Worm (Caenorhabditis elegans) whole organism, L4 larva: ENCODE results near the gene srx-87.

Experiments used
- F37D6.2 ChIP-seq: sonication (generic microtip); optimal IDR thresholded peaks from 2 replicates; lab custom pipeline; 2016; ENCODE audit warnings: mild to moderate bottlenecking, missing genetic modification characterization, missing compliant biosample characterization
- F49E8.2 ChIP-seq: sonication (generic microtip); optimal IDR thresholded peaks from 2 replicates; lab custom pipeline; 2016; ENCODE audit warnings: missing compliant biosample characterization, mild to moderate bottlenecking, missing genetic modification characterization, borderline replicate concordance
- Y105C5A.15 ChIP-seq: fragments of 200-800 bp; sonication (Bioruptor generic); IDR thresholded peaks from 2 replicates; pipeline ENCODE4 v1.3.6; 2022; ENCODE audit warnings: missing genetic modification characterization, missing compliant biosample characterization
- Y48G9A.11 ChIP-seq: fragments of 200-800 bp; sonication (Bioruptor generic); IDR thresholded peaks from 2 replicates; pipeline ENCODE4 v1.3.6; 2022; ENCODE audit warnings: missing genetic modification reagents, missing genetic modification characterization, missing compliant biosample characterization
- Y75B8A.6 ChIP-seq: fragments of 200-800 bp; sonication (Bioruptor generic); IDR thresholded peaks from 2 replicates; pipeline ENCODE4 v1.3.6; 2022; ENCODE audit warnings: missing genetic modification reagents, missing genetic modification characterization, missing compliant biosample characterization
- aha-1 ChIP-seq: fragments of 150-350 bp; peaks from one replicate; lab custom pipeline; 2014; ENCODE audit warnings: missing biosample characterization, missing genetic modification characterization
- aly-2 ChIP-seq: sonication (generic microtip); optimal IDR thresholded peaks from 2 replicates; lab custom pipeline; 2018; ENCODE audit warnings: missing biosample characterization, missing genetic modification characterization
- attf-4 ChIP-seq: sonication (generic microtip); optimal IDR thresholded peaks from 3 replicates; lab custom pipeline; 2017; ENCODE audit warnings: missing biosample characterization, missing genetic modification characterization
- ceh-28 ChIP-seq: fragments of 150-350 bp; optimal IDR thresholded peaks from 2 replicates; lab custom pipeline; 2014; ENCODE audit warnings: missing biosample characterization, missing genetic modification reagents, missing genetic modification characterization
- ceh-32 ChIP-seq: sonication (generic microtip); optimal IDR thresholded peaks from 2 replicates; lab custom pipeline; 2016; ENCODE audit warnings: mild to moderate bottlenecking, missing genetic modification characterization, missing compliant biosample characterization; ENCODE audit not compliant: poor library complexity
- ceh-82 ChIP-seq: sonication (generic microtip); optimal IDR thresholded peaks from 2 replicates; lab custom pipeline; 2017; ENCODE audit warnings: missing biosample characterization, missing genetic modification characterization
- cey-2 ChIP-seq: sonication (generic microtip); optimal IDR thresholded peaks from 3 replicates; lab custom pipeline; 2017; ENCODE audit warnings: missing genetic modification characterization, mild to moderate bottlenecking, missing compliant biosample characterization, antibody characterized with exemption, borderline replicate concordance; ENCODE audit not compliant: insufficient read depth
- daf-19 ChIP-seq: fragments of 200-800 bp; sonication (Bioruptor generic); conservative IDR thresholded peaks from 2 replicates; pipeline ENCODE4 v1.3.6; 2022; ENCODE audit warnings: missing genetic modification characterization, missing compliant biosample characterization
- dmd-6 ChIP-seq: fragments of 200-800 bp; sonication (Bioruptor generic); IDR thresholded peaks from 2 replicates; pipeline ENCODE4 v1.3.6; 2022; ENCODE audit warnings: missing genetic modification reagents, missing genetic modification characterization, missing compliant biosample characterization
- dmd-8 ChIP-seq: fragments of 200-800 bp; sonication (Bioruptor generic); IDR thresholded peaks from 2 replicates; pipeline ENCODE4 v1.3.6; 2022; ENCODE audit warnings: missing genetic modification characterization, missing compliant biosample characterization
- duxl-1 ChIP-seq: sonication (generic microtip); optimal IDR thresholded peaks from 2 replicates; lab custom pipeline; 2016; ENCODE audit warnings: mild to moderate bottlenecking, missing genetic modification characterization, moderate library complexity, missing compliant biosample characterization; ENCODE audit not compliant: poor library complexity
- fkh-10 ChIP-seq: fragments of 150-350 bp; optimal IDR thresholded peaks from 2 replicates; lab custom pipeline; 2014; ENCODE audit warnings: missing biosample characterization, missing genetic modification reagents, missing genetic modification characterization
- fos-1 ChIP-seq: fragments of 150-350 bp; optimal IDR thresholded peaks from 2 replicates; lab custom pipeline; 2014; ENCODE audit warnings: missing biosample characterization, missing genetic modification characterization
- hif-1 ChIP-seq, 2 experiments: sonication (generic microtip); optimal IDR thresholded peaks; 2 replicates each; lab custom pipeline; 2016 to 2017; ENCODE audit warnings: missing compliant biosample characterization in 2 of 2, missing genetic modification characterization in 2 of 2, missing genetic modification reagents in 2 of 2, missing genotype in 2 of 2, mild to moderate bottlenecking in 1 of 2
- hmg-1.1 ChIP-seq: fragments of 200-800 bp; sonication (Bioruptor generic); IDR thresholded peaks from 2 replicates; pipeline ENCODE4 v1.3.6; 2022; ENCODE audit warnings: missing genetic modification reagents, missing genetic modification characterization, missing compliant biosample characterization
- jun-1 ChIP-seq: fragments of 150-350 bp; optimal IDR thresholded peaks from 2 replicates; lab custom pipeline; 2014; ENCODE audit warnings: missing biosample characterization, missing genetic modification reagents, missing genetic modification characterization
- lin-13 ChIP-seq: fragments of 150-350 bp; optimal IDR thresholded peaks from 2 replicates; lab custom pipeline; 2014; ENCODE audit warnings: missing biosample characterization, missing genetic modification reagents, missing genetic modification characterization
- lsy-2 ChIP-seq, 2 experiments: fragments of 150-350 bp in 1 of 2; sonication (generic microtip) in 1 of 2; optimal IDR thresholded peaks; 2 replicates each; lab custom pipeline; 2014 to 2017; ENCODE audit warnings: missing biosample characterization in 2 of 2, missing genetic modification characterization in 2 of 2
- madf-9 ChIP-seq: fragments of 200-800 bp; sonication (Bioruptor generic); conservative IDR thresholded peaks from 2 replicates; pipeline ENCODE4 v1.3.6; 2022; ENCODE audit warnings: missing genetic modification reagents, missing genetic modification characterization, missing compliant biosample characterization
- mep-1 ChIP-seq: fragments of 150-350 bp; sonication (generic microtip); optimal IDR thresholded peaks from 3 replicates; lab custom pipeline; 2014; ENCODE audit warnings: missing biosample characterization, missing genetic modification characterization
- mes-2 ChIP-seq: sonication (generic microtip); optimal IDR thresholded peaks from 2 replicates; lab custom pipeline; 2016; ENCODE audit warnings: missing genotype, mild to moderate bottlenecking, missing genetic modification characterization, missing compliant biosample characterization; ENCODE audit not compliant: poor library complexity, severe bottlenecking
- mxl-2 ChIP-seq: fragments of 200-800 bp; sonication (Bioruptor generic); conservative IDR thresholded peaks from 2 replicates; pipeline ENCODE4 v1.3.6; 2022; ENCODE audit warnings: missing genetic modification reagents, missing genetic modification characterization, missing compliant biosample characterization
- mxl-3 ChIP-seq: fragments of 200-800 bp; sonication (Bioruptor generic); optimal IDR thresholded peaks from 2 replicates; lab custom pipeline; 2018; ENCODE audit warnings: mild to moderate bottlenecking, missing genetic modification characterization, missing compliant biosample characterization
- nhr-10 ChIP-seq: fragments of 150-350 bp; optimal IDR thresholded peaks from 2 replicates; lab custom pipeline; 2014; ENCODE audit warnings: missing biosample characterization, missing genetic modification characterization
- nhr-102 ChIP-seq: sonication (generic microtip); optimal IDR thresholded peaks from 2 replicates; lab custom pipeline; 2016; ENCODE audit warnings: mild to moderate bottlenecking, missing genetic modification characterization, moderate library complexity, missing compliant biosample characterization
- nhr-42 ChIP-seq: fragments of 200-800 bp; sonication (Bioruptor generic); IDR thresholded peaks from 2 replicates; pipeline ENCODE4 v1.3.6; 2022; ENCODE audit warnings: missing genetic modification characterization, missing compliant biosample characterization
- nhr-48 ChIP-seq: sonication (generic microtip); optimal IDR thresholded peaks from 2 replicates; lab custom pipeline; 2016; ENCODE audit warnings: mild to moderate bottlenecking, missing genetic modification characterization, missing compliant biosample characterization
- nhr-77 ChIP-seq: fragments of 150-350 bp; optimal IDR thresholded peaks from 2 replicates; lab custom pipeline; 2014; ENCODE audit warnings: missing biosample characterization, missing genetic modification characterization
- pha-4 ChIP-seq, 2 experiments: fragments of 150-350 bp in 1 of 2; fragments of 200-800 bp in 1 of 2; sonication (Bioruptor generic) in 1 of 2; IDR thresholded peaks in 1 of 2; optimal IDR thresholded peaks in 1 of 2; 2 replicates each; pipeline versions ENCODE4 v1.3.6 to Lab custom; 2014 to 2022; ENCODE audit warnings: missing genetic modification characterization in 2 of 2, missing genetic modification reagents in 2 of 2, missing biosample characterization in 1 of 2, missing compliant biosample characterization in 1 of 2
- pqm-1 ChIP-seq: sonication (generic microtip); optimal IDR thresholded peaks from 2 replicates; lab custom pipeline; 2017; ENCODE audit warnings: missing biosample characterization, missing genetic modification characterization
- rbr-2 ChIP-seq: sonication (generic microtip); optimal IDR thresholded peaks from 2 replicates; lab custom pipeline; 2016; ENCODE audit warnings: missing genotype, missing genetic modification characterization, missing compliant biosample characterization
- saeg-2 ChIP-seq: fragments of 200-800 bp; sonication (Bioruptor generic); IDR thresholded peaks from 2 replicates; pipeline ENCODE4 v1.3.6; 2022; ENCODE audit warnings: missing genetic modification reagents, missing genetic modification characterization, missing compliant biosample characterization
- set-16 ChIP-seq: fragments of 200-800 bp; sonication (Bioruptor generic); IDR thresholded peaks from 2 replicates; pipeline ENCODE4 v1.3.6; 2022; ENCODE audit warnings: missing genetic modification reagents, missing genetic modification characterization, missing compliant biosample characterization
- skn-1 ChIP-seq: fragments of 150-350 bp; optimal IDR thresholded peaks from 2 replicates; lab custom pipeline; 2014; ENCODE audit warnings: missing biosample characterization, missing genetic modification characterization
- snpc-4 ChIP-seq: fragments of 150-350 bp; optimal IDR thresholded peaks from 2 replicates; lab custom pipeline; 2014; ENCODE audit warnings: missing biosample characterization, missing genetic modification characterization
- tag-97 ChIP-seq: fragments of 200-800 bp; sonication (Bioruptor generic); IDR thresholded peaks from 2 replicates; pipeline ENCODE4 v1.3.6; 2022; ENCODE audit warnings: missing genetic modification characterization, missing compliant biosample characterization
- unc-130 ChIP-seq: sonication (generic microtip); optimal IDR thresholded peaks from 2 replicates; lab custom pipeline; 2016; ENCODE audit warnings: missing genetic modification reagents, missing genetic modification characterization, missing compliant biosample characterization
- unc-62 ChIP-seq, 3 experiments: fragments of 150-350 bp in 1 of 3; sonication (generic microtip); optimal IDR thresholded peaks in 2 of 3; peaks in 1 of 3; 1 replicate in 1 of 3; 2 replicates in 2 of 3; lab custom pipeline; 2014 to 2017; ENCODE audit warnings: missing biosample characterization in 3 of 3, missing genetic modification characterization in 3 of 3, missing genetic modification reagents in 3 of 3, missing genotype in 1 of 3
- zip-11 ChIP-seq: fragments of 200-800 bp; sonication (Bioruptor generic); IDR thresholded peaks from 2 replicates; pipeline ENCODE4 v1.3.6; 2022; ENCODE audit warnings: missing genetic modification characterization, missing compliant biosample characterization
- ztf-11 ChIP-seq: fragments of 150-350 bp; optimal IDR thresholded peaks from 2 replicates; lab custom pipeline; 2014; ENCODE audit warnings: missing biosample characterization, missing genetic modification characterization
- ztf-7 ChIP-seq: fragments of 150-350 bp; optimal IDR thresholded peaks from 2 replicates; lab custom pipeline; 2014; ENCODE audit warnings: missing biosample characterization, missing genetic modification characterization

srx-87 gene

DNA sequence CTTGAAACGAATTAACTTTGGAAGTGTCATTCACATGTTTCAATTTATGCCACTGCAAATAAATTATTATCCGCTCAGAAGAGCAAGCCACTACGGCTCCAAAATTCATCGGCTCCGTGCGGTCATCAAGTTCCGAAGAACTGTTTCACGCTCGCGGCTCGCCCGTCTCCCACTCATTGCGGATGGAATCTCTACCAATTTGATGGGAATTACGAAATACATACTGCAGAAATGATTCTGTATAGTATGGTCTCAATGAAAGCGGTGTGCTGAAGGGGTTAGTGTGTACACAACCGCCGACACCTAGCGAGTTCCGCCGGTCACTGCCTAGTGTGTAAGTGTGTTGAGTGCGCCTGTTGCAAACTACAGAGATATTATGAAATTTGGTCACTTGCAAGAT lies 20.4 kb downstream of the srx-87 start:
- no peak for TF ChIP-seq attf-4 (tag; lab: Kevin White, UChicago)
- TF ChIP-seq duxl-1 (tag; lab: Kevin White, UChicago): no peak
- no peak for TF ChIP-seq dmd-8 (GFP tag; lab: Robert Waterston, UW)
- TF ChIP-seq lin-13 (GFP tag; lab: Kevin White, UChicago): no peak
- no peak for TF ChIP-seq unc-130 (GFP tag; lab: Kevin White, UChicago)
- no peak for TF ChIP-seq fkh-10 (GFP tag; lab: Kevin White, UChicago)
- no peak for TF ChIP-seq ceh-82 (tag; lab: Kevin White, UChicago)
- no peak for TF ChIP-seq nhr-48 (tag; lab: Kevin White, UChicago)
- no peak for TF ChIP-seq nhr-77
- no peak for TF ChIP-seq set-16 (GFP tag; lab: Robert Waterston, UW)
- TF ChIP-seq F49E8.2 (tag; lab: Kevin White, UChicago): peak; percentile 73
- no peak for TF ChIP-seq skn-1 (tag; lab: Kevin White, UChicago)
- TF ChIP-seq saeg-2 (GFP tag; lab: Robert Waterston, UW): 0 out of 2 replicates have a peak, but pooled peaks have one; percentile 25
- no peak for TF ChIP-seq tag-97 (GFP tag; lab: Robert Waterston, UW)
- no peak for TF ChIP-seq lsy-2 (tag; optimal IDR thresholded peaks at IDR 0.05; lab: Kevin White, UChicago)
- no peak for TF ChIP-seq aly-2 (tag; lab: Kevin White, UChicago)
- TF ChIP-seq fos-1 (tag; lab: Kevin White, UChicago): no peak
- TF ChIP-seq ceh-32: no peak
- no peak for TF ChIP-seq mxl-2
- no peak for TF ChIP-seq unc-62 (GFP tag; optimal IDR thresholded peaks at IDR 0.05 in 1 of 2; lab: Kevin White, UChicago)
- no peak for TF ChIP-seq unc-62 (tag; optimal IDR thresholded peaks at IDR 0.05; lab: Kevin White, UChicago)
- no peak for TF ChIP-seq hmg-1.1 (GFP tag; lab: Robert Waterston, UW)
- no peak for TF ChIP-seq nhr-42 (GFP tag; lab: Robert Waterston, UW)
- no peak for TF ChIP-seq jun-1 (tag; lab: Kevin White, UChicago)
- TF ChIP-seq zip-11: no peak
- TF ChIP-seq mxl-3 (GFP tag; lab: Kevin White, UChicago): peak; percentile 36
- no peak for TF ChIP-seq Y105C5A.15 (GFP tag; lab: Robert Waterston, UW)
- TF ChIP-seq ceh-28 (tag; lab: Kevin White, UChicago): no peak
- TF ChIP-seq nhr-10 (tag; lab: Kevin White, UChicago): no peak
- no peak for TF ChIP-seq aha-1 (tag; lab: Kevin White, UChicago)
- TF ChIP-seq pha-4 (GFP tag; IDR thresholded peaks at IDR 0.05; lab: Robert Waterston, UW): 0 out of 2 replicates have a peak, but pooled peaks have one; percentile 34
- no peak for TF ChIP-seq pha-4 (tag; optimal IDR thresholded peaks at IDR 0.05; lab: Kevin White, UChicago)
- peak; percentile 2 for TF ChIP-seq ztf-7 (tag; lab: Kevin White, UChicago)
- TF ChIP-seq nhr-102 (tag; lab: Kevin White, UChicago): no peak
- no peak for TF ChIP-seq Y48G9A.11
- TF ChIP-seq ztf-11 (tag; lab: Kevin White, UChicago): no peak
- no peak for TF ChIP-seq daf-19 (GFP tag; lab: Robert Waterston, UW)
- no peak for TF ChIP-seq mep-1 (tag; lab: Kevin White, UChicago)
- TF ChIP-seq cey-2: no peak
- peak; percentile 83 for TF ChIP-seq snpc-4
- TF ChIP-seq, all 104 proteins: peak for 6

DNA sequence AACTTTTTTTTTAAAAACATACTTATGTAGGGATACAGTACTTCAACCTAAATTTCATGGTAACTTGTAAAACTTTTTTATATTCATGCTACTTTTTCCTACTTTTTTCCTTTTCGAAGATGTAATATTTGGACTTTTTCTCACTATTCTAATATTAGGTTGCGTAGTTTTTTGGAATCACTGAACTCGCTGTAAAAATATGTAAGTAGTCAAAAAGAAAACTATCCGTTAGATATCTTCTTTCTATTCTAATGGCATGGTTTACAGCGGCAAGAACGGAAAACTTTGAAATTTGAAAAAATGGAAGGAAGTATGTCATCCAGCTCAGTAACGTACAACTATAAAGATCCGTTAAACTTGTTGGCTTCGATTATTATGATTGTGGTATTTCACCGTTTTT lies 24.8 kb downstream of the srx-87 start, which contains the start of gene srx-82:
Gene srx-82, plus strand, starts transcription at position 301 of the 400 bp plus-strand sequence.
- TF ChIP-seq saeg-2 (GFP tag; lab: Robert Waterston, UW) (no peak), madf-9 (GFP tag; lab: Robert Waterston, UW) (no peak), rbr-2 (tag; lab: Kevin White, UChicago) (no peak), nhr-102 (tag; lab: Kevin White, UChicago) (no peak), Y75B8A.6 (GFP tag; lab: Robert Waterston, UW) (no peak), pqm-1 (tag; lab: Kevin White, UChicago) (no peak), nhr-10 (tag; lab: Kevin White, UChicago) (no peak), skn-1 (tag; lab: Kevin White, UChicago) (no peak), F37D6.2 (tag; lab: Kevin White, UChicago) (no peak), mes-2 (tag; lab: Kevin White, UChicago) (no peak), unc-130 (GFP tag; lab: Kevin White, UChicago) (no peak), pha-4 (GFP tag; IDR thresholded peaks at IDR 0.05; lab: Robert Waterston, UW) (no peak), pha-4 (tag; optimal IDR thresholded peaks at IDR 0.05; lab: Kevin White, UChicago) (no peak), lsy-2 (tag; optimal IDR thresholded peaks at IDR 0.05; lab: Kevin White, UChicago) (no peak), aha-1 (tag; lab: Kevin White, UChicago) (no peak), dmd-6 (GFP tag; lab: Robert Waterston, UW) (no peak), hif-1 (tag; optimal IDR thresholded peaks at IDR 0.05; lab: Kevin White, UChicago) (no peak)
